Worm (Caenorhabditis elegans) whole organism, late embryonic: Measurements from ENCODE around the gene F59D12.3.

Experiments
- ama-1 ChIP-seq: fragments of 150-350 bp; optimal IDR thresholded peaks from 2 replicates; lab custom pipeline; 2014
- ceh-45 ChIP-seq: fragments of 200-800 bp; sonication (Bioruptor generic); IDR thresholded peaks from 2 replicates; pipeline ENCODE4 v1.3.6; 2022; ENCODE audit warnings: missing genetic modification reagents, missing genetic modification characterization, missing compliant biosample characterization
- ets-4 ChIP-seq: sonication (generic microtip); optimal IDR thresholded peaks from 2 replicates; lab custom pipeline; 2016; ENCODE audit warnings: missing genetic modification characterization, missing compliant biosample characterization
- mec-3 ChIP-seq: sonication (generic microtip); optimal IDR thresholded peaks from 2 replicates; lab custom pipeline; 2016; ENCODE audit warnings: borderline replicate concordance, missing genetic modification characterization, missing compliant biosample characterization
- pha-4 ChIP-seq: fragments of 150-350 bp; optimal IDR thresholded peaks from 2 replicates; lab custom pipeline; 2018; ENCODE audit warnings: missing biosample characterization, missing genetic modification reagents, missing genetic modification characterization
- sox-2 ChIP-seq: fragments of 200-800 bp; sonication (Bioruptor generic); IDR thresholded peaks from 2 replicates; pipeline ENCODE4 v1.3.6; 2022; ENCODE audit warnings: missing genetic modification reagents, missing genetic modification characterization, missing compliant biosample characterization
- unc-55 ChIP-seq: sonication (generic microtip); optimal IDR thresholded peaks from 2 replicates; lab custom pipeline; 2017; ENCODE audit warnings: missing biosample characterization, missing genetic modification reagents, missing genetic modification characterization
- unc-86 ChIP-seq: sonication (generic microtip); optimal IDR thresholded peaks from 2 replicates; lab custom pipeline; 2016; ENCODE audit warnings: missing genetic modification characterization, missing compliant biosample characterization

DNA sequence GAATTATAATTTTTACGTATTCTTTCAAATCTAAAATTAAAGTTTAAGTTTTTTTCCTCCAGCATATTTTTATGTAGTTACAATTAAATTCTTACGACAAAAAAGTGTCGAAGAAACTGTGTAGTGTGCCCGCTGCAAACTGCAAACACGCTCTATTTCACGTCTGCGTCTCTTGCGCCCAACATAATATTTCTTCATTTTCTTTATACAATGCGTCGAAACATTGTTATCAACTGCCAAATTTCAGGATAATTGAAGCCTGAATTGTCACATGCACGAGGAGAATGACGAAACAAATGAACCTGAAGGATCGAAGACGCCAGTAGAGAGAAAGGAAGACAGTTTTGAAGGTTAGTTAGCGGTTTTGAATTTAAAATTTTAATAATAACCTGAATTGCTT is 38.5 kb upstream of the F59D12.3 start, which contains the start of gene C03H12.1:
- no peak for TF ChIP-seq sox-2
- no peak for TF ChIP-seq ets-4 (tag; lab: Kevin White, UChicago)
- TF ChIP-seq ama-1 (lab: Kevin White, UChicago): no peak
- no peak for TF ChIP-seq mec-3 (tag; lab: Kevin White, UChicago)
- TF ChIP-seq unc-55: no peak
- no peak for TF ChIP-seq pha-4 (tag; lab: Kevin White, UChicago)
- TF ChIP-seq unc-86 (tag; lab: Kevin White, UChicago): no peak
- TF ChIP-seq ceh-45: no peak
